Fruit fly (Drosophila melanogaster) whole organism, wandering third instar larva: ENCODE results near the gene CG32243.

Source experiments
- Abd-B ChIP-seq: fragments of >200 bp; optimal IDR thresholded peaks from 2 replicates; lab custom pipeline; 2017; ENCODE audit warnings: missing biosample characterization, missing genetic modification characterization
- CG32264 ChIP-seq: fragments of 200-800 bp; sonication (Bioruptor generic); optimal IDR thresholded peaks from 2 replicates; lab custom pipeline; 2016; ENCODE audit warnings: missing biosample characterization, missing genetic modification characterization
- CG9705 ChIP-seq: fragments of 200-800 bp; sonication (Bioruptor generic); optimal IDR thresholded peaks from 2 replicates; lab custom pipeline; 2018; ENCODE audit warnings: missing biosample characterization, mild to moderate bottlenecking, missing genetic modification characterization
- Dif ChIP-seq: fragments of 200-275, 200-300 bp; sonication (Bioruptor generic); optimal IDR thresholded peaks from 2 replicates; lab custom pipeline; 2018; ENCODE audit warnings: missing biosample characterization, missing genetic modification characterization; ENCODE audit not compliant: partially characterized antibody
- GATAd ChIP-seq: sonication (Bioruptor generic); optimal IDR thresholded peaks from 2 replicates; lab custom pipeline; 2016; ENCODE audit warnings: missing biosample characterization, missing genetic modification characterization
- HLH106 ChIP-seq: fragments of 200-800 bp; optimal IDR thresholded peaks from 3 replicates; lab custom pipeline; 2019; ENCODE audit warnings: missing biosample characterization, mild to moderate bottlenecking, missing genetic modification characterization, moderate library complexity
- Hnf4 ChIP-seq: fragments of 200-800 bp; sonication (Bioruptor generic); optimal IDR thresholded peaks from 2 replicates; lab custom pipeline; 2016; ENCODE audit warnings: missing biosample characterization, mild to moderate bottlenecking, missing genetic modification characterization
- Hr78 ChIP-seq: fragments of >200 bp; optimal IDR thresholded peaks from 2 replicates; lab custom pipeline; 2017; ENCODE audit warnings: missing biosample characterization, missing genetic modification characterization
- Hr83 ChIP-seq: fragments of 200-300 bp; sonication (Bioruptor generic); optimal IDR thresholded peaks from 2 replicates; lab custom pipeline; 2016; ENCODE audit warnings: missing biosample characterization, mild to moderate bottlenecking, missing genetic modification characterization, moderate library complexity; ENCODE audit not compliant: poor library complexity, severe bottlenecking
- Jra ChIP-seq: sonication (Bioruptor generic); optimal IDR thresholded peaks from 2 replicates; lab custom pipeline; 2016; ENCODE audit warnings: missing biosample characterization, missing genetic modification characterization
- Mio ChIP-seq: sonication (Bioruptor generic); optimal IDR thresholded peaks from 2 replicates; lab custom pipeline; 2016; ENCODE audit warnings: missing biosample characterization, missing genetic modification characterization
- Myc ChIP-seq: fragments of >200 bp; optimal IDR thresholded peaks from 2 replicates; lab custom pipeline; 2017
- N ChIP-seq: fragments of >200 bp; optimal IDR thresholded peaks from 2 replicates; lab custom pipeline; 2018; ENCODE audit warnings: missing biosample characterization, missing external identifiers, missing genetic modification characterization
- OdsH ChIP-seq: fragments of 200-800 bp; sonication (Bioruptor generic); optimal IDR thresholded peaks from 2 replicates; lab custom pipeline; 2016; ENCODE audit warnings: missing biosample characterization, mild to moderate bottlenecking, missing genetic modification characterization
- Rel ChIP-seq, 2 experiments: fragments of 200-800 bp; sonication (Bioruptor generic) in 1 of 2; optimal IDR thresholded peaks; 2 replicates in 1 of 2; 3 replicates in 1 of 2; lab custom pipeline; 2016 to 2019; ENCODE audit warnings: mild to moderate bottlenecking in 2 of 2, missing biosample characterization in 2 of 2, missing genetic modification characterization in 2 of 2, moderate library complexity in 1 of 2
- Sp1 ChIP-seq: fragments of 200-800 bp; sonication (Bioruptor generic); optimal IDR thresholded peaks from 3 replicates; lab custom pipeline; 2019; ENCODE audit warnings: missing biosample characterization, mild to moderate bottlenecking, missing genetic modification characterization, moderate library complexity
- br ChIP-seq: fragments of 200-800 bp; sonication (Bioruptor generic); optimal IDR thresholded peaks from 2 replicates; lab custom pipeline; 2016; ENCODE audit warnings: missing biosample characterization, missing genetic modification characterization
- brk ChIP-seq: fragments of 200-800 bp; sonication (Bioruptor generic); optimal IDR thresholded peaks from 2 replicates; lab custom pipeline; 2016; ENCODE audit warnings: missing biosample characterization, mild to moderate bottlenecking, missing genetic modification characterization
- dl ChIP-seq, 2 experiments: fragments of 175-275, 200-275 bp in 1 of 2; fragments of 200-275 bp in 1 of 2; sonication (Bioruptor generic); optimal IDR thresholded peaks; lab custom pipeline; 2018; ENCODE audit warnings: mild to moderate bottlenecking in 2 of 2, missing biosample characterization in 2 of 2, missing genetic modification characterization in 2 of 2, moderate library complexity in 2 of 2; ENCODE audit not compliant: partially characterized antibody in 2 of 2, insufficient read depth in 1 of 2
- ey ChIP-seq: fragments of 200-800 bp; sonication (Bioruptor generic); optimal IDR thresholded peaks from 2 replicates; lab custom pipeline; 2016; ENCODE audit warnings: missing biosample characterization, missing genetic modification characterization
- foxo ChIP-seq, 2 experiments: fragments of 200-800 bp; sonication (Bioruptor generic); optimal IDR thresholded peaks; 2 replicates in 1 of 2; 3 replicates in 1 of 2; lab custom pipeline; 2016 to 2017; ENCODE audit warnings: missing biosample characterization in 2 of 2, missing genetic modification characterization in 2 of 2
- fru ChIP-seq: fragments of 200-800 bp; sonication (Bioruptor generic); optimal IDR thresholded peaks from 3 replicates; lab custom pipeline; 2016; ENCODE audit warnings: missing biosample characterization, mild to moderate bottlenecking, missing genetic modification characterization
- lola ChIP-seq: fragments of >200 bp; optimal IDR thresholded peaks from 2 replicates; lab custom pipeline; 2017; ENCODE audit warnings: missing biosample characterization, missing genetic modification characterization
- pan ChIP-seq: fragments of >200 bp; optimal IDR thresholded peaks from 2 replicates; lab custom pipeline; 2017
- psq ChIP-seq: fragments of 200-800 bp; sonication (Bioruptor generic); optimal IDR thresholded peaks from 3 replicates; lab custom pipeline; 2017; ENCODE audit warnings: missing biosample characterization, mild to moderate bottlenecking, missing genetic modification characterization, moderate library complexity
- rgr ChIP-seq: fragments of 200-800 bp; sonication (Bioruptor generic); optimal IDR thresholded peaks from 3 replicates; lab custom pipeline; 2016; ENCODE audit warnings: missing biosample characterization, mild to moderate bottlenecking, missing genetic modification characterization
- sage ChIP-seq: fragments of 200-800 bp; sonication (Bioruptor generic); optimal IDR thresholded peaks from 2 replicates; lab custom pipeline; 2016; ENCODE audit warnings: missing biosample characterization, mild to moderate bottlenecking, missing genetic modification characterization
- sv ChIP-seq: fragments of 200-800 bp; sonication (Bioruptor generic); optimal IDR thresholded peaks from 3 replicates; lab custom pipeline; 2016; ENCODE audit warnings: missing biosample characterization, missing genetic modification characterization
- usp ChIP-seq: fragments of >200 bp; optimal IDR thresholded peaks from 2 replicates; lab custom pipeline; 2017; ENCODE audit warnings: missing biosample characterization, missing genetic modification characterization
- woc ChIP-seq: sonication (Bioruptor generic); optimal IDR thresholded peaks from 2 replicates; lab custom pipeline; 2016; ENCODE audit warnings: missing biosample characterization, mild to moderate bottlenecking, missing genetic modification characterization

The CG32243 gene

DNA sequence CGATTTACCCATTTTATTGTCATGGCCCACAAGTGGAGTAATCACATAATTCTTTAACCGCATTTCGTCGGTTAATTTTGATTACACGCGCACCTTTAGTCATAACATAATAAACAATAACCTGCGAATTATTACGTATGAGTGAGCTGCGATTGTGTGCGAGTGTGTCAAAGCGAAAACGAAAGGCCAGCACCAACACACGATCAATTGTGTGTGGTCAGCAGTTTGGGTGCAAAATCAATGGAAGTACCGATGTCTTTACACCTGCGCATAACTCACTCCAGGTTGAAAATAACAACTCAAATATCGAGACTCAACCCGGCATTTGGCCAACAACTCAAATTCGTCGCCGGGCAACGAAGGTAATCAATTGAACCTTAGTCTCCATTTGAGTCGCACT, 6.6 kb downstream of the CG32243 start:
- no peak for TF ChIP-seq pan (lab: Kevin White, UChicago)
- TF ChIP-seq brk (GFP tag; lab: Kevin White, UChicago), result no peak
- TF ChIP-seq N (GFP tag; lab: Kevin White, UChicago), result no peak
- TF ChIP-seq CG32264 (GFP tag; lab: Kevin White, UChicago), result no peak
- TF ChIP-seq psq (GFP tag; lab: Kevin White, UChicago), result no peak
- no peak for TF ChIP-seq GATAd (GFP tag; lab: Kevin White, UChicago)
- TF ChIP-seq rgr (GFP tag; lab: Kevin White, UChicago), result no peak
- TF ChIP-seq HLH106 (tag; lab: Kevin White, UChicago), result no peak
- no peak for TF ChIP-seq Myc (lab: Kevin White, UChicago)
- TF ChIP-seq usp, result no peak

- TF ChIP-seq psq (GFP tag; lab: Kevin White, UChicago) (no peak), woc (GFP tag; lab: Kevin White, UChicago) (no peak), ey (GFP tag; lab: Kevin White, UChicago) (no peak), CG9705 (no peak), GATAd (GFP tag; lab: Kevin White, UChicago) (no peak), brk (GFP tag; lab: Kevin White, UChicago) (no peak), pan (lab: Kevin White, UChicago) (no peak)
Observed at dm6 chr3L:4533941-4534340, 7.1 kb downstream of the CG32243 start.

DNA sequence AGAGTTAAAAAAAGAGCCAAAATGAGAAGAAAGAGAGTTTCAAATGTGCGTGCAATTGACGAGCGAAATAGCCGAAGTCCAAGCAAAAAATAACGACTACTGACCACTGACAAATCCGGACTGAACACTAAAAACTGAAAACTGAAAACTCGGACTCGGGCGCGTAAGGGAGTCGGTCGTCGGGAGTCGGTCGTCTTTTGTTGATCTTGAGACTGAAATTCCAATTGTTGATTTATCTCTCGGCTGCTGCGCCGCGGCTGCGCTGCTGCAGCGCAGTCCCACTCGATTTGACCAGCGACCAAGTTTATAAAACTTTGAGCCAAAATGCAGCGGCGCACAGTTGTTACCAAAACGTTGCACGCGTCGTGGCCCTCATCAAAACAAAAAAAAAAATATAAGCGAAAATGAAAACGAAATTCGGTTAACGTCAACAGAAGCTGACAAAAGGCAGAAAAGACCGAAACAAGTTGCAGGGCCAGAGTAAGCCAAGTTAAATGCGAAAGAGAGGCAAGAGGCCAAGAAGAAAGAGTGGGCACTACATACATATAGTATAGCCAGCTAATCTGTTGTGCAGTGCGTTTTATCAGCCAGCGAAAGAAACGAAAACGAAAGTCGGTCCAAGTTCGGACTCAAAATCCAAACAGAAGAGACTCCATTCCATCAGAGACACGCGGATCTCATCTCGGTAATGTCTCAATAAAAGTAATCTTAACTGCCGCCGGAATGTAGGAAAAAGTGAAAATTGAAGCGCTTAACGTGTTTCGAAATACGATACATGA, 8.0 kb downstream of the CG32243 start, which contains the start of gene CG11353:
Gene CG11353 (plus strand): TSS at position 330 of the 779 bp plus-strand sequence.
- TF ChIP-seq woc (GFP tag; lab: Kevin White, UChicago) (no peak), Sp1 (GFP tag; lab: Kevin White, UChicago) (no peak), Hr83 (GFP tag; lab: Kevin White, UChicago) (no peak), CG9705 (no peak), sage (GFP tag; lab: Kevin White, UChicago) (no peak), Abd-B (GFP tag; lab: Kevin White, UChicago) (no peak), CG32264 (GFP tag; lab: Kevin White, UChicago) (no peak), dl (GFP tag; optimal IDR thresholded peaks at IDR 0.05; lab: Kevin White, UChicago; ENCODE audit: insufficient read depth in 1 of 2, partially characterized antibody in 2 of 2) (no peak), Rel (GFP tag; optimal IDR thresholded peaks at IDR 0.05; lab: Kevin White, UChicago) (no peak), Rel (tag; optimal IDR thresholded peaks at IDR 0.05; lab: Kevin White, UChicago) (no peak), lola (no peak), Dif (GFP tag; lab: Kevin White, UChicago) (no peak), Myc (lab: Kevin White, UChicago) (no peak), Jra (GFP tag; lab: Kevin White, UChicago) (no peak), Mio (no peak)

DNA sequence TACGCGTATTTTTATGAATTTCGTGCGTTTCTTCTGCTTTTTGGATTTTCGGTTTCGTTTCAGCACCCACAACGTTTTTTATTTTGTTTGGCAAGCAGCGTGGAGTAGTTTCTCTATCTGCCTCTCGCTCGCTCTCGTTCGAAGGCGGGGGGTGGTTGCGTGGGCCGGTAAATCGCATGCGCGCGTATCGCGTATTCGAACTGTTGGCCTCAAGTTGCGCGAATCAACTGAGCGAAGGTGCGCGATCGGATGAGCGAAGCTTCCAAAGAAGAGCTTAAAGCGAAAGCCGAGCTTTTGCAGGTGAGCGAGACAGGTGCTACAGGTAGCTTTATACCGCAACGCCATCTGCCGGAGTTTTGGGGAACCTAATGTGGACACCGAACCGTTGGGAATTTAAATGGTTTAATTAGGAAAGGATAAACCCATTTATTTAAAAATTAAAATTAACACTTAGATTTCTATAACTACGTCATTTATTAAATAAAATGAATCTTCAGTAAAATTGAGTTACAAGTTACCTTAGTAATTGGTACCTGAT, 9.0 kb downstream of the CG32243 start, which contains the start of gene Tie:
Gene Tie (minus strand): TSS at position 205 of the 538 bp plus-strand sequence.
- TF ChIP-seq Hr83 (GFP tag; lab: Kevin White, UChicago) (no peak), Myc (lab: Kevin White, UChicago) (peak; percentile 20), sv (no peak)

DNA sequence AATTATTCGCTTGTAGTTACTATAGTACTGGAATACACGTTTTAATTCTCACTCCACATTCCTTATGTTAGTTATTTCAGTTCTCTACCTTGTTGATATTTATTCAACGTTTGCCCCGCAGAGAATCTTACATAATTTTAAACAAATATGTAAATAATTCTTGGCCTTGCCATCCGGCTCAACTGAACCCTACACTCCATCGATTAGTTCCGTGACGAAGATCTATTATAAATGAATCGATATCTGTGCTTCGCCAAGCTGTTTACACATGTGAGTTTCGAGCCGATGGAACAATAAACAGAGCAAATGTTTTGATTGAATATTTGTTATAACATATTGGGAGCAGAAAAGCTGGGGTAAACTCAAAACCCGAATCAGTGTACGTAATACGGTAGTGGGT, 19.2 kb downstream of the CG32243 start:
- no peak for TF ChIP-seq OdsH (GFP tag; lab: Kevin White, UChicago)
- no peak for TF ChIP-seq foxo (GFP tag; optimal IDR thresholded peaks at IDR 0.05; lab: Kevin White, UChicago)
- no peak for TF ChIP-seq Jra (GFP tag; lab: Kevin White, UChicago)
- no peak for TF ChIP-seq lola
- TF ChIP-seq Sp1 (GFP tag; lab: Kevin White, UChicago), result no peak
- no peak for TF ChIP-seq br (GFP tag; lab: Kevin White, UChicago)
- TF ChIP-seq Hr78 (GFP tag; lab: Kevin White, UChicago), result no peak
- no peak for TF ChIP-seq pan (lab: Kevin White, UChicago)
- no peak for TF ChIP-seq fru (GFP tag; lab: Kevin White, UChicago)
- no peak for TF ChIP-seq Hnf4 (GFP tag; lab: Kevin White, UChicago)
- TF ChIP-seq, all 38 proteins: peak for 0
